Fruit fly (Drosophila melanogaster) whole organism, embryonic: Measurements from ENCODE around the gene CG10274.

ENCODE experiments used
- ATbp ChIP-seq: fragments of 200-800 bp; sonication (Bioruptor generic); optimal IDR thresholded peaks from 2 replicates; lab custom pipeline; 2017; ENCODE audit warnings: missing biosample characterization, mild to moderate bottlenecking, missing genetic modification characterization, missing genetic modification reagents
- CG10321 ChIP-seq: fragments of 200-800 bp; sonication (Bioruptor generic); IDR thresholded peaks from 2 replicates; pipeline ENCODE4 v1.3.6; 2022; ENCODE audit warnings: missing biosample characterization, missing genetic modification characterization
- CG11560 ChIP-seq: fragments of 200-800 bp; sonication (Bioruptor generic); IDR thresholded peaks from 3 replicates; pipeline ENCODE4 v1.3.6; 2022; ENCODE audit warnings: missing biosample characterization, missing genetic modification characterization
- CG11696 ChIP-seq: fragments of 200-800 bp; sonication (Bioruptor generic); IDR thresholded peaks from 2 replicates; pipeline ENCODE4 v1.3.6; 2022; ENCODE audit warnings: missing biosample characterization, missing genetic modification characterization
- CG12659 ChIP-seq: fragments of 200-800 bp; sonication (Bioruptor generic); optimal IDR thresholded peaks from 3 replicates; lab custom pipeline; 2017; ENCODE audit warnings: mild to moderate bottlenecking, missing biosample characterization, missing genetic modification reagents, missing genetic modification characterization
- CG13894 ChIP-seq: fragments of 200-800 bp; sonication (Bioruptor generic); optimal IDR thresholded peaks from 3 replicates; lab custom pipeline; 2018; ENCODE audit warnings: missing biosample characterization, mild to moderate bottlenecking, missing genetic modification characterization, moderate library complexity
- CG14441 ChIP-seq: fragments of 200-800 bp; sonication (Bioruptor generic); IDR thresholded peaks from 2 replicates; pipeline ENCODE4 v1.3.6; 2022; ENCODE audit warnings: missing biosample characterization, missing genetic modification characterization
- CG14860 ChIP-seq: fragments of 200-800 bp; sonication (Bioruptor generic); IDR thresholded peaks from 3 replicates; pipeline ENCODE4 v1.3.6; 2022; ENCODE audit warnings: missing biosample characterization, missing genetic modification characterization; ENCODE audit not compliant: partially characterized antibody
- CG16863 ChIP-seq: fragments of 200-800 bp; sonication (Bioruptor generic); optimal IDR thresholded peaks from 3 replicates; lab custom pipeline; 2016; ENCODE audit warnings: missing biosample characterization, missing genetic modification characterization
- CG17568 ChIP-seq: fragments of 200-800 bp; sonication (Bioruptor generic); optimal IDR thresholded peaks from 2 replicates; lab custom pipeline; 2018; ENCODE audit warnings: missing biosample characterization, mild to moderate bottlenecking, missing genetic modification characterization, moderate library complexity
- CG2678 ChIP-seq: fragments of 200-800 bp; sonication (Bioruptor generic); optimal IDR thresholded peaks from 3 replicates; lab custom pipeline; 2019; ENCODE audit warnings: missing biosample characterization, mild to moderate bottlenecking, missing genetic modification characterization, moderate library complexity
- CG2712 ChIP-seq: fragments of 200-800 bp; optimal IDR thresholded peaks from 3 replicates; lab custom pipeline; 2019; ENCODE audit warnings: missing biosample characterization, mild to moderate bottlenecking, missing genetic modification characterization, moderate library complexity
- CG2889 ChIP-seq: fragments of 200-800 bp; sonication (Bioruptor generic); IDR thresholded peaks from 3 replicates; pipeline ENCODE4 v1.3.6; 2022; ENCODE audit warnings: missing biosample characterization, missing genetic modification characterization
- CG3065 ChIP-seq: fragments of 200-800 bp; sonication (Bioruptor generic); optimal IDR thresholded peaks from 2 replicates; lab custom pipeline; 2016; ENCODE audit warnings: missing biosample characterization, missing genetic modification characterization
- CG31224 ChIP-seq: fragments of 200-800 bp; sonication (Bioruptor generic); IDR thresholded peaks from 2 replicates; pipeline ENCODE4 v1.3.6; 2022; ENCODE audit warnings: missing biosample characterization, missing genetic modification characterization
- CG6654 ChIP-seq: fragments of 200-800 bp; sonication (Bioruptor generic); optimal IDR thresholded peaks from 2 replicates; lab custom pipeline; 2017; ENCODE audit warnings: missing biosample characterization, mild to moderate bottlenecking, missing genetic modification characterization
- CG6683 ChIP-seq: fragments of 200-800 bp; sonication (Bioruptor generic); optimal IDR thresholded peaks from 2 replicates; lab custom pipeline; 2017; ENCODE audit warnings: missing biosample characterization, mild to moderate bottlenecking, missing genetic modification characterization, missing genetic modification reagents
- CG6813 ChIP-seq: fragments of 200-800 bp; sonication (Bioruptor generic); optimal IDR thresholded peaks from 2 replicates; lab custom pipeline; 2017; ENCODE audit warnings: missing biosample characterization, missing genetic modification characterization, mild to moderate bottlenecking, moderate library complexity, missing genetic modification reagents
- Camta ChIP-seq: fragments of 200-800 bp; sonication (Bioruptor generic); optimal IDR thresholded peaks from 2 replicates; lab custom pipeline; 2016; ENCODE audit warnings: missing biosample characterization, missing genetic modification characterization
- Dbx ChIP-seq: fragments of 200-800 bp; sonication (Bioruptor generic); IDR thresholded peaks from 3 replicates; pipeline ENCODE4 v1.3.6; 2022; ENCODE audit warnings: missing biosample characterization, missing genetic modification characterization
- Dek ChIP-seq: fragments of 200-800 bp; sonication (Bioruptor generic); optimal IDR thresholded peaks from 3 replicates; lab custom pipeline; 2019; ENCODE audit warnings: missing biosample characterization, mild to moderate bottlenecking, missing genetic modification characterization, moderate library complexity
- Dip3 ChIP-seq: fragments of 200-800 bp; sonication (Bioruptor generic); optimal IDR thresholded peaks from 3 replicates; lab custom pipeline; 2016; ENCODE audit warnings: missing biosample characterization, missing genetic modification characterization
- E2f2 ChIP-seq: fragments of 200-800 bp; sonication (Bioruptor generic); IDR thresholded peaks from 2 replicates; pipeline ENCODE4 v1.3.6; 2022; ENCODE audit warnings: missing biosample characterization, missing genetic modification characterization
- Hand ChIP-seq: fragments of 200-800 bp; sonication (Bioruptor generic); optimal IDR thresholded peaks from 2 replicates; lab custom pipeline; 2017; ENCODE audit warnings: mild to moderate bottlenecking, missing biosample characterization, missing genetic modification reagents, missing genetic modification characterization
- Hmr ChIP-seq: fragments of 200-800 bp; sonication (Bioruptor generic); optimal IDR thresholded peaks from 3 replicates; lab custom pipeline; 2017; ENCODE audit warnings: mild to moderate bottlenecking, missing biosample characterization, missing genetic modification reagents, missing genetic modification characterization
- Jarid2 ChIP-seq: fragments of 200-800 bp; sonication (Bioruptor generic); optimal IDR thresholded peaks from 3 replicates; lab custom pipeline; 2017; ENCODE audit warnings: mild to moderate bottlenecking, missing biosample characterization, missing genetic modification reagents, missing genetic modification characterization
- NK7.1 ChIP-seq: fragments of 200-800 bp; sonication (Bioruptor generic); optimal IDR thresholded peaks from 3 replicates; lab custom pipeline; 2016; ENCODE audit warnings: missing biosample characterization, missing genetic modification characterization
- Opbp ChIP-seq: fragments of 200-800 bp; sonication (Bioruptor generic); IDR thresholded peaks from 3 replicates; pipeline ENCODE4 v1.3.6; 2022; ENCODE audit warnings: missing biosample characterization, missing genetic modification characterization; ENCODE audit not compliant: partially characterized antibody
- PHDP ChIP-seq: fragments of 200-800 bp; sonication (Bioruptor generic); optimal IDR thresholded peaks from 3 replicates; lab custom pipeline; 2018; ENCODE audit warnings: missing biosample characterization, mild to moderate bottlenecking, missing genetic modification characterization, moderate library complexity
- Poxn ChIP-seq: fragments of 200-800 bp; sonication (Bioruptor generic); IDR thresholded peaks from 2 replicates; pipeline ENCODE4 v1.3.6; 2022; ENCODE audit warnings: missing biosample characterization, missing genetic modification characterization
- Sox100B ChIP-seq: fragments of 200-800 bp; sonication (Bioruptor generic); optimal IDR thresholded peaks from 3 replicates; lab custom pipeline; 2018; ENCODE audit warnings: missing biosample characterization, mild to moderate bottlenecking, missing genetic modification characterization
- Sox102F ChIP-seq: fragments of 200-800 bp; sonication (Bioruptor generic); optimal IDR thresholded peaks from 2 replicates; lab custom pipeline; 2018; ENCODE audit warnings: missing biosample characterization, mild to moderate bottlenecking, missing genetic modification characterization, moderate library complexity
- Tbp ChIP-seq: fragments of >200 bp; optimal IDR thresholded peaks from 2 replicates; lab custom pipeline; 2018; ENCODE audit warnings: missing biosample characterization, missing genetic modification characterization
- bbx ChIP-seq: fragments of 200-800 bp; sonication (Bioruptor generic); IDR thresholded peaks from 2 replicates; pipeline ENCODE4 v1.3.6; 2022; ENCODE audit warnings: missing biosample characterization, missing genetic modification characterization; ENCODE audit not compliant: partially characterized antibody
- cas ChIP-seq: fragments of 200-800 bp; sonication (Bioruptor generic); IDR thresholded peaks from 2 replicates; pipeline ENCODE4 v1.3.6; 2022; ENCODE audit warnings: missing biosample characterization, missing genetic modification characterization
- cg ChIP-seq: fragments of 200-800 bp; sonication (Bioruptor generic); optimal IDR thresholded peaks from 3 replicates; lab custom pipeline; 2019; ENCODE audit warnings: missing biosample characterization, mild to moderate bottlenecking, missing genetic modification characterization, moderate library complexity
- chif ChIP-seq, 2 experiments: fragments of 200-800 bp; sonication (Bioruptor generic); optimal IDR thresholded peaks; 3 replicates each; lab custom pipeline; 2016; ENCODE audit warnings: missing biosample characterization in 2 of 2, missing genetic modification characterization in 2 of 2
- ci ChIP-seq: fragments of 200-800 bp; sonication (Bioruptor generic); IDR thresholded peaks from 3 replicates; pipeline ENCODE4 v1.3.6; 2022; ENCODE audit warnings: missing biosample characterization, missing genetic modification characterization
- corto ChIP-seq: fragments of 200-800 bp; sonication (Bioruptor generic); optimal IDR thresholded peaks from 2 replicates; lab custom pipeline; 2016; ENCODE audit warnings: missing biosample characterization, mild to moderate bottlenecking, missing genetic modification characterization, moderate library complexity
- croc ChIP-seq: fragments of 200-800 bp; sonication (Bioruptor generic); conservative IDR thresholded peaks from 3 replicates; pipeline ENCODE4 v1.3.6; 2022; ENCODE audit warnings: missing biosample characterization, missing genetic modification characterization
- hkb ChIP-seq, 2 experiments: fragments of 200-800 bp in 1 of 2; fragments of >200 bp in 1 of 2; sonication (Bioruptor generic) in 1 of 2; IDR thresholded peaks in 1 of 2; optimal IDR thresholded peaks in 1 of 2; 2 replicates each; pipeline versions ENCODE4 v1.3.6 to Lab custom; 2017 to 2022; ENCODE audit warnings: missing biosample characterization in 1 of 2, missing genetic modification characterization in 1 of 2
- lab ChIP-seq: fragments of 200-800 bp; sonication (Bioruptor generic); optimal IDR thresholded peaks from 3 replicates; lab custom pipeline; 2017; ENCODE audit warnings: missing biosample characterization, missing genetic modification characterization, mild to moderate bottlenecking, moderate library complexity, missing genetic modification reagents
- nom ChIP-seq: fragments of 200-800 bp; sonication (Bioruptor generic); optimal IDR thresholded peaks from 2 replicates; lab custom pipeline; 2017; ENCODE audit warnings: missing biosample characterization, missing genetic modification characterization, mild to moderate bottlenecking, moderate library complexity, missing genetic modification reagents
- pfk ChIP-seq: fragments of 200-800 bp; sonication (Bioruptor generic); optimal IDR thresholded peaks from 2 replicates; lab custom pipeline; 2018; ENCODE audit warnings: missing biosample characterization, mild to moderate bottlenecking, missing genetic modification characterization, moderate library complexity
- sc ChIP-seq, 3 experiments: fragments of >200 bp in 2 of 3; fragments of 200-800 bp in 1 of 3; sonication (Bioruptor generic) in 1 of 3; optimal IDR thresholded peaks; 2 replicates in 2 of 3; 3 replicates in 1 of 3; lab custom pipeline; 2017; ENCODE audit warnings: mild to moderate bottlenecking in 1 of 3, missing biosample characterization in 1 of 3, missing genetic modification characterization in 1 of 3, missing genetic modification reagents in 1 of 3
- tgo ChIP-seq: fragments of 200-800 bp; sonication (Bioruptor generic); IDR thresholded peaks from 3 replicates; pipeline ENCODE4 v1.3.6; 2022; ENCODE audit warnings: missing biosample characterization, missing genetic modification characterization
- tio ChIP-seq: fragments of 200-800 bp; sonication (Bioruptor generic); optimal IDR thresholded peaks from 2 replicates; lab custom pipeline; 2017; ENCODE audit warnings: missing biosample characterization, missing genetic modification characterization, inconsistent platforms
- z ChIP-seq: fragments of 200-800 bp; sonication (Bioruptor generic); IDR thresholded peaks from 3 replicates; pipeline ENCODE4 v1.3.6; 2022; ENCODE audit warnings: missing biosample characterization, missing genetic modification characterization

Gene CG10274

dm6 chr3L:6218517-6219155 is 37.0 kb upstream of the CG10274 start:
- no peak for TF ChIP-seq Dip3 (GFP tag; lab: Kevin White, UChicago)
- TF ChIP-seq pfk (GFP tag; lab: Kevin White, UChicago): peak; percentile 94
- peak; percentile 13 for TF ChIP-seq lab (GFP tag; lab: Kevin White, UChicago)
- TF ChIP-seq CG3065 (GFP tag; lab: Kevin White, UChicago): no peak
- no peak for TF ChIP-seq CG31224 (GFP tag; lab: Robert Waterston, UW)
- no peak for TF ChIP-seq chif (GFP tag; optimal IDR thresholded peaks at IDR 0.05; lab: Kevin White, UChicago)
- TF ChIP-seq Hand (GFP tag; lab: Kevin White, UChicago): no peak
- no peak for TF ChIP-seq sc (optimal IDR thresholded peaks at IDR 0.05; lab: Kevin White, UChicago)
- TF ChIP-seq sc (GFP tag; optimal IDR thresholded peaks at IDR 0.05; lab: Kevin White, UChicago): no peak
- no peak for TF ChIP-seq CG13894 (tag; lab: Kevin White, UChicago)
- TF ChIP-seq Sox100B: peak; percentile 13
- no peak for TF ChIP-seq CG2678
- TF ChIP-seq CG6654 (GFP tag; lab: Kevin White, UChicago): peak; percentile 75
- TF ChIP-seq CG14441 (GFP tag; lab: Robert Waterston, UW): no peak
- no peak for TF ChIP-seq CG10321
- no peak for TF ChIP-seq NK7.1 (GFP tag; lab: Kevin White, UChicago)
- no peak for TF ChIP-seq CG2712 (tag; lab: Kevin White, UChicago)
- TF ChIP-seq CG11560: no peak
- TF ChIP-seq PHDP (tag; lab: Kevin White, UChicago): peak; percentile 43
- peak; percentile 80 for TF ChIP-seq Jarid2 (GFP tag; lab: Kevin White, UChicago)
- TF ChIP-seq tgo (GFP tag; lab: Robert Waterston, UW): no peak
- TF ChIP-seq corto (GFP tag; lab: Kevin White, UChicago): peak; percentile 1
- TF ChIP-seq Sox102F: no peak
- no peak for TF ChIP-seq hkb (optimal IDR thresholded peaks at IDR 0.05; lab: Kevin White, UChicago)
- TF ChIP-seq hkb (GFP tag; IDR thresholded peaks at IDR 0.05; lab: Robert Waterston, UW): peak; percentile 57; the same call in 1 of the 2 replicates
- TF ChIP-seq Hmr (GFP tag; lab: Kevin White, UChicago): no peak
- TF ChIP-seq tio: no peak
- TF ChIP-seq Camta (GFP tag; lab: Kevin White, UChicago): no peak
- TF ChIP-seq CG17568 (GFP tag; lab: Kevin White, UChicago): peak; percentile 58
- TF ChIP-seq CG12659: no peak
- no peak for TF ChIP-seq ATbp
- TF ChIP-seq z (GFP tag; lab: Robert Waterston, UW): no peak
- no peak for TF ChIP-seq Poxn (GFP tag; lab: Robert Waterston, UW)
- 0 out of 2 replicates have a peak, but pooled peaks have one; percentile 41 for TF ChIP-seq E2f2
- no peak for TF ChIP-seq cas (GFP tag; lab: Robert Waterston, UW)
- peak; percentile 11; the same call in 1 of the 2 replicates for TF ChIP-seq bbx
- no peak for TF ChIP-seq CG2889 (GFP tag; lab: Robert Waterston, UW)
- peak; percentile 47; the same call in 1 of the 3 replicates for TF ChIP-seq Opbp
- no peak for TF ChIP-seq Dbx
- no peak for TF ChIP-seq CG11696 (GFP tag; lab: Robert Waterston, UW)
- peak; percentile 7 for TF ChIP-seq cg (GFP tag; lab: Kevin White, UChicago)
- TF ChIP-seq CG14860 (GFP tag; lab: Robert Waterston, UW): no peak
- TF ChIP-seq croc (GFP tag; lab: Robert Waterston, UW): no peak
- TF ChIP-seq CG16863: no peak
- TF ChIP-seq Tbp (GFP tag; lab: Kevin White, UChicago): no peak
- TF ChIP-seq nom: peak; percentile 68
- no peak for TF ChIP-seq CG6683 (GFP tag; lab: Kevin White, UChicago)
- TF ChIP-seq Dek (tag; lab: Kevin White, UChicago): no peak
- TF ChIP-seq ci (GFP tag; lab: Robert Waterston, UW): peak; percentile 78; the same call in 2 of the 3 replicates
- TF ChIP-seq CG6813 (GFP tag; lab: Kevin White, UChicago): peak; percentile 56
